Worm (Caenorhabditis elegans) whole organism, L1 larva: ENCODE results near the gene B0495.9.

Experiments used
- aly-2 ChIP-seq: fragments of 150-350 bp; optimal IDR thresholded peaks from 2 replicates; lab custom pipeline; 2014; ENCODE audit warnings: missing biosample characterization, missing genetic modification characterization
- ama-1 ChIP-seq: fragments of 150-350 bp; optimal IDR thresholded peaks from 2 replicates; lab custom pipeline; 2014
- elt-3 ChIP-seq, 6 experiments: fragments of 150-350 bp in 1 of 6; sonication (generic microtip); optimal IDR thresholded peaks; 2 replicates each; lab custom pipeline; 2017 to 2018; ENCODE audit warnings: missing biosample characterization in 6 of 6, missing genetic modification characterization in 6 of 6, inconsistent platforms in 1 of 6
- fkh-4 ChIP-seq: sonication (generic microtip); optimal IDR thresholded peaks from 2 replicates; lab custom pipeline; 2016; ENCODE audit warnings: missing compliant biosample characterization, missing genetic modification characterization, borderline replicate concordance
- lin-39 ChIP-seq: fragments of 150-350 bp; optimal IDR thresholded peaks from 2 replicates; lab custom pipeline; 2014; ENCODE audit warnings: missing biosample characterization, missing genetic modification reagents, missing genetic modification characterization
- nhr-20 ChIP-seq: sonication (generic microtip); optimal IDR thresholded peaks from 2 replicates; lab custom pipeline; 2016; ENCODE audit warnings: mild to moderate bottlenecking, missing genetic modification characterization, missing compliant biosample characterization
- ztf-11 ChIP-seq, 2 experiments: sonication (generic microtip); optimal IDR thresholded peaks; 2 replicates each; lab custom pipeline; 2016 to 2017; ENCODE audit warnings: missing genetic modification characterization in 2 of 2, missing biosample characterization in 1 of 2, missing compliant biosample characterization in 1 of 2

DNA sequence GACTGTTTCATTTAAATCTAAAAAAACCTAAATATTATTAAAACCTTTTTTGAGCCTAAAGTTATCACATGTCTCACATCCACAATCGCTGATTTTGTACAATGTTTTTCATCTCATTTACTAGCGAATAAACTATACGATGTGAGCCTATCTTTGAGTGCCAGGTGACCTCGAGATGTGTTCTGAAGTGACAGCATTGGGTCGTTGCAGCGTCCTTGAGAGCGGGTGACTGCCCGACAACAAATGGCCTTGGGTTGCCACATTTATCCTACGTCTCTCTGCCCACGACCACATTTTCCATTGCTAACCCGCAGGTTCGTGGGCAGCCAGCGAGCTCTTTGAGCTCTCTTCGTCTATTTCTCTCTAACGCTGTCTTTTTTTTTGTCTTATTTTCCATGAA lies 41.5 kb downstream of the B0495.9 start, which contains the start of gene lir-2:
- TF ChIP-seq nhr-20 (no peak), elt-3 (tag; optimal IDR thresholded peaks at IDR 0.05; lab: Kevin White, UChicago) (no peak), ama-1 (lab: Kevin White, UChicago) (no peak), lin-39 (tag; lab: Kevin White, UChicago) (no peak), ztf-11 (tag; optimal IDR thresholded peaks at IDR 0.05; lab: Kevin White, UChicago) (no peak), fkh-4 (tag; lab: Kevin White, UChicago) (no peak), aly-2 (tag; lab: Kevin White, UChicago) (no peak)
